Fruit fly (Drosophila melanogaster) whole organism, pupa: ENCODE results near the gene CG13972.

ENCODE experiments used
- CG34367 ChIP-seq: fragments of 200-800 bp; sonication (Bioruptor generic); optimal IDR thresholded peaks from 2 replicates; lab custom pipeline; 2018; ENCODE audit warnings: missing biosample characterization, mild to moderate bottlenecking, missing genetic modification characterization
- Snoo ChIP-seq: fragments of 200-800 bp; sonication (Bioruptor generic); optimal IDR thresholded peaks from 3 replicates; lab custom pipeline; 2017; ENCODE audit warnings: missing biosample characterization, mild to moderate bottlenecking, missing genetic modification characterization, inconsistent platforms

- no peak for TF ChIP-seq Snoo
- TF ChIP-seq CG34367 (tag; lab: Kevin White, UChicago), result no peak
Observed at dm6 chr3R:27547378-27547949, 30.4 kb upstream of the CG13972 start.
